Fruit fly (Drosophila melanogaster): ENCODE data around the gene HGTX.

Gene HGTX

DNA sequence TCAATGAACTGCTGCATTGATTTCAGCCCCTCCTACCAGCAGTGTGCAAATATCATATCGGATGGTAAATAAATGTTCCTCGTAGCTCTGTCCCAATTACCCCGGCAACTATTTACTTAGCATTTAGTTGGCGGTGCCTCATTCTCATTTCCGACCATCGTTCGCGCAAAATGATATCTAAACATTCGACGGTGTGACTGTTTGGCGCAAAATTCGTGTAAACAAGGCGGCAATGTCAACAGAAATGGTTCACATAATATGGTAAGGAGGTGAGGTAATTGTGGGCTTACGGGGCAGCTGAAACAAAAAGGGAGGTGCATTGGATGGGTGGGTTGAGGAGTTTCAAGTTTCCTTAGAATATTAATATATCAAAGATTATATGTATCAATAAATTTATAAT is 34.9 kb downstream of the HGTX start:
- no peak for TF ChIP-seq pan (optimal IDR thresholded peaks at IDR 0.05)
- no peak for TF ChIP-seq Dll (optimal IDR thresholded peaks at IDR 0.05)
- no peak for TF ChIP-seq usp (GFP tag; optimal IDR thresholded peaks at IDR 0.05)
- no peak for TF ChIP-seq psq (optimal IDR thresholded peaks at IDR 0.05)
- no peak for TF ChIP-seq EcR (GFP tag; optimal IDR thresholded peaks at IDR 0.05)
- TF ChIP-seq CG8478 (optimal IDR thresholded peaks at IDR 0.05), result no peak

- no peak for TF ChIP-seq pan (optimal IDR thresholded peaks at IDR 0.05)
- TF ChIP-seq EcR (GFP tag; optimal IDR thresholded peaks at IDR 0.05), result no peak
- no peak for TF ChIP-seq psq (optimal IDR thresholded peaks at IDR 0.05)
- no peak for TF ChIP-seq usp (GFP tag; optimal IDR thresholded peaks at IDR 0.05)
- TF ChIP-seq CG8478 (optimal IDR thresholded peaks at IDR 0.05), result no peak
- no peak for TF ChIP-seq Dll (optimal IDR thresholded peaks at IDR 0.05)
These were observed 35.9 kb downstream of the HGTX start for dm6 chr3L:14563461-14563860.

DNA sequence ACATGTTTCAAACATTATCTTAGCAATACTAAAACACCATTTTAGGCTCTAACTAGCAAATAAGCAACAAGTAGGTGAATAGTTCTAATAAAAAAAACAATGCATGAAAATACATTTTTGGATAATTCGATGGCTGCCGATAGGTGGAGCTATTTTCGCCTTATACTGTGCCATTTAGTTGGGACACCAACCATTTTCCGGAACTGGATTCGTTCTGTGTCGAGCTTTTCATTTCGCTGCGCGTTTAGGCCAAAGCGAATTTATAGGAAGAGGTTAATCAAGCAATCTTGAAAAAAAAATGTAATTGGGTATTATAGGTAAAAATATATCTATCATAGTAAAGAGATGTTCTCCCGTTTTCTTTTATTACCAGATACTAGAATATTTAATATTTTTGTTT is 36.7 kb downstream of the HGTX start:
- TF ChIP-seq pan (optimal IDR thresholded peaks at IDR 0.05), result no peak
- no peak for TF ChIP-seq EcR (GFP tag; optimal IDR thresholded peaks at IDR 0.05)
- no peak for TF ChIP-seq psq (optimal IDR thresholded peaks at IDR 0.05)
- peak; percentile 0 for TF ChIP-seq CG8478 (optimal IDR thresholded peaks at IDR 0.05)
- no peak for TF ChIP-seq Dll (optimal IDR thresholded peaks at IDR 0.05)

dm6 chr3L:14560664-14561063 is 38.7 kb downstream of the HGTX start, which contains the start of gene Lk:
Lk (minus strand) TSS chr3L:14560764.
- no peak for TF ChIP-seq pan (optimal IDR thresholded peaks at IDR 0.05)
- no peak for TF ChIP-seq CG8478 (optimal IDR thresholded peaks at IDR 0.05)
- TF ChIP-seq EcR (GFP tag; optimal IDR thresholded peaks at IDR 0.05), result no peak
- no peak for TF ChIP-seq psq (optimal IDR thresholded peaks at IDR 0.05)
- no peak for TF ChIP-seq usp (GFP tag; optimal IDR thresholded peaks at IDR 0.05)
- no peak for TF ChIP-seq Dll (optimal IDR thresholded peaks at IDR 0.05)

- no peak for TF ChIP-seq EcR (GFP tag; optimal IDR thresholded peaks at IDR 0.05)
- TF ChIP-seq Dll (optimal IDR thresholded peaks at IDR 0.05), result no peak
- no peak for TF ChIP-seq usp (GFP tag; optimal IDR thresholded peaks at IDR 0.05)
- no peak for TF ChIP-seq CG8478 (optimal IDR thresholded peaks at IDR 0.05)
- TF ChIP-seq pan (optimal IDR thresholded peaks at IDR 0.05), result no peak
- TF ChIP-seq psq (optimal IDR thresholded peaks at IDR 0.05), result no peak
These were observed 39.7 kb downstream of the HGTX start, which contains the start of gene CG34039 for dm6 chr3L:14559659-14560058. CG34039 (plus strand) TSS chr3L:14560000.

DNA sequence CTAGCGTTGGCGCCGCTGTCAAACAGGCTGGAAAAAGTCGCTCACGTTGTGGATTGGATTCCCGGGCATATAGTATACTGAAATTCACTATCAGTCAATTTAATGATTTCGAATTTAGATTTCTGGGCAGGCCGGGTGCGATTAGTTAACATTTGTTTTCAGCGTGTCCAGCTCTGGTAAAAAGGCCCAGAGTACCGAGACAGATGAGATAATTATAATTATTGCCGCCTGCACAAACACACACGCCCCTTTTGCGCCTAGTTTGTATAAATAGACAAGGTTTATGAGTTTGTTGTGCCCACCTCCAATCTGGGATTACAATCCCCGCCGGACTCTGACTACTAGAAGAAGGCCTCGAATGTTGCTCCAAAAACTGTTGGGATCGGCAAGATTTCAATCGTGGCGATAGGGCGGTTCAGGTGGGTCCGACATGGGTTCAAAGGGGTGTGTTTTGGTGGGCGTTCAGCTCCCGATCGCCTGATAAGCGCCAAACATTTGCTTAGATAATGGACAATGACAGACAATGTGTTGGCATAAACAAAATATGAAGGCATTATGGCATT is 40.3 kb downstream of the HGTX start:
- no peak for TF ChIP-seq Dll (optimal IDR thresholded peaks at IDR 0.05)
- no peak for TF ChIP-seq pan (optimal IDR thresholded peaks at IDR 0.05)
- no peak for TF ChIP-seq usp (GFP tag; optimal IDR thresholded peaks at IDR 0.05)
- no peak for TF ChIP-seq EcR (GFP tag; optimal IDR thresholded peaks at IDR 0.05)
- TF ChIP-seq CG8478 (optimal IDR thresholded peaks at IDR 0.05), result no peak
- no peak for TF ChIP-seq psq (optimal IDR thresholded peaks at IDR 0.05)

- no peak for TF ChIP-seq EcR (GFP tag; optimal IDR thresholded peaks at IDR 0.05)
- TF ChIP-seq psq (optimal IDR thresholded peaks at IDR 0.05), result no peak
- no peak for TF ChIP-seq usp (GFP tag; optimal IDR thresholded peaks at IDR 0.05)
- no peak for TF ChIP-seq pan (optimal IDR thresholded peaks at IDR 0.05)
These were observed 41.3 kb downstream of the HGTX start for dm6 chr3L:14558018-14558417.

- TF ChIP-seq CG8478 (optimal IDR thresholded peaks at IDR 0.05) (no peak), pan (optimal IDR thresholded peaks at IDR 0.05) (no peak)
These were observed 42.3 kb downstream of the HGTX start for dm6 chr3L:14556774-14557741.

dm6 chr3L:14556177-14556576 is 43.2 kb downstream of the HGTX start:
- TF ChIP-seq psq (optimal IDR thresholded peaks at IDR 0.05) (no peak), EcR (GFP tag; optimal IDR thresholded peaks at IDR 0.05) (peak in 1 of 2 experiments; percentile 47), usp (GFP tag; optimal IDR thresholded peaks at IDR 0.05) (no peak), Dll (optimal IDR thresholded peaks at IDR 0.05) (no peak), CG8478 (optimal IDR thresholded peaks at IDR 0.05) (no peak), pan (optimal IDR thresholded peaks at IDR 0.05) (no peak)

DNA sequence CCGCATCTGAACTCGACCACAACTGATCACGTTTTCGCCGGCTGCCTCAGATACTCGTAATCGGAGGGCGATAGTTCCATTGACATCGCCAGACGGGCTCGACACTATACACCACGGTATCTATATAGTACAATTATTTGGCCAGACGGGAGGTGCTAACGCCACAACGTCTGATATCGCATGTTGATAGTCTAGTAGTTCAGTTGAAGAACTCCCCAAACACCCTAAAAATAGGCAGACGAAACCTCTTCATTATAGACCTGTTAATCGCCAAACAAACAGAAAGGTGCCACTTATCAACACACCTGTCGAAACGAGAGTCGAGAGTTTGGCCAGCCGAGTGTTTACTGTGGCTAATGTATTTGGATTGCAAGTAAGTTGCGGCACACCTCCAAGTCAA is 44.3 kb downstream of the HGTX start:
- no peak for TF ChIP-seq usp (GFP tag; optimal IDR thresholded peaks at IDR 0.05)
- TF ChIP-seq EcR (GFP tag; optimal IDR thresholded peaks at IDR 0.05), result no peak
- TF ChIP-seq pan (optimal IDR thresholded peaks at IDR 0.05), result no peak
- TF ChIP-seq CG8478 (optimal IDR thresholded peaks at IDR 0.05), result no peak
- TF ChIP-seq Dll (optimal IDR thresholded peaks at IDR 0.05), result no peak
- no peak for TF ChIP-seq psq (optimal IDR thresholded peaks at IDR 0.05)

DNA sequence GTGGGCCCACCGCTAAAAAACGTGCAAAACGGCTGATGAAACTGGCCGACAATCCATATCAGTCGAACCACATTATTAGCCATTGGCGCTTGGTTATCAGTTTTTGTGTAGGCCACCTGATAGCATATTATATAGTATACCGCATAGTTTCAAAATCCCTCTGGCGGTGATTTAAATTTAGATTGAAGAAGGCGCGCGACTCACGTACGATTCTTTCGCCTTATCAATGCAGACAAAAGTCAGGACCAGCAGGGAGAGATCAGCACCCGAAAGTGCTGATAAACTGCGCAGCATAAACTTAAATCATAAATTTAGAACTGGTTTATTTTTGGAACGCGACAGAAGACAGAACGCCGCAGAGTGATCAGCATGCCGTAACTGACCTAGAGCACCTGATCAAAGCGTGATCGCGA is 45.4 kb downstream of the HGTX start:
- TF ChIP-seq CG8478 (optimal IDR thresholded peaks at IDR 0.05) (no peak), EcR (GFP tag; optimal IDR thresholded peaks at IDR 0.05) (no peak), psq (optimal IDR thresholded peaks at IDR 0.05) (no peak), pan (optimal IDR thresholded peaks at IDR 0.05) (no peak), Dll (optimal IDR thresholded peaks at IDR 0.05) (no peak), usp (GFP tag; optimal IDR thresholded peaks at IDR 0.05) (no peak)

DNA sequence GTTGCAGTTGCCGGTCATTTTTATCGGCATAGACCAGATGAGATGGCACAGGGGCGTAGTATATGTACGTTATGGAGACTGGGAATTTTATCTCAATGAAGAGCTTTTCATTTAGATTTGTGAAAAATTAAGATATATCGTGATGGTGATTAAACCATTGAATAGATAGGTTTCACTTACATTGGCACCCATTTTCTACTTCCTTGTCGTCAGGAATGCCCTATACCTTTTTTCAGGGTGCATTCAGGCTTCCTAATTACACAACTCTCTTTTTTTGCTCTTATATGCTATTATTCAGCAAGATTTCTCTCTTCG is 46.5 kb downstream of the HGTX start:
- TF ChIP-seq psq (optimal IDR thresholded peaks at IDR 0.05), result no peak
- no peak for TF ChIP-seq usp (GFP tag; optimal IDR thresholded peaks at IDR 0.05)
- no peak for TF ChIP-seq EcR (GFP tag; optimal IDR thresholded peaks at IDR 0.05)
- TF ChIP-seq CG8478 (optimal IDR thresholded peaks at IDR 0.05), result no peak
- no peak for TF ChIP-seq Dll (optimal IDR thresholded peaks at IDR 0.05)
- TF ChIP-seq pan (optimal IDR thresholded peaks at IDR 0.05), result no peak
